Worm (Caenorhabditis elegans) whole organism, dauer: ENCODE results near the gene pqn-71.

Source experiments
- unc-62 ChIP-seq: sonication (generic microtip); optimal IDR thresholded peaks from 2 replicates; lab custom pipeline; 2017; ENCODE audit warnings: missing biosample characterization, missing genetic modification reagents, missing genetic modification characterization

pqn-71 gene

DNA sequence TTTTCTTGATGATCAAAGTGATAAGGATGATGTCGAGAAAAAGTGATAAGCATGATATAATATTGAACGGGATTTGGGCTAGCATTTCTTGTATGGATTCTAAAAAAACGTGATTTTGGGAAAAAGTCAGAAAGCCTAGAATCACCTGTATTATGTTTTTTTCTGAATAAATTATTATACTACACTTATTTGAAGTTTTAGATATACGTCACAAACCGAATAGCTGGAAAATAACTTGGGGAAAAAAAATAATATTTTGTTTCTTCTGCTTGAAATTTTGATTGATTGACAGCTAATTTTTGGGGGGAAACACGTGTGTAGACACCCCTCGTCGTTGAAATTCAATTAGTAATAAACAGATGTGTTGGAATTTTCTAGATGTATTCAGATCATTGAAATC, 27.0 kb downstream of the pqn-71 start, which contains the start of gene str-264:
str-264 (minus strand) TSS at position 101 of the 400 bp plus-strand sequence.
- no peak for TF ChIP-seq unc-62 (GFP tag; lab: Kevin White, UChicago)

DNA sequence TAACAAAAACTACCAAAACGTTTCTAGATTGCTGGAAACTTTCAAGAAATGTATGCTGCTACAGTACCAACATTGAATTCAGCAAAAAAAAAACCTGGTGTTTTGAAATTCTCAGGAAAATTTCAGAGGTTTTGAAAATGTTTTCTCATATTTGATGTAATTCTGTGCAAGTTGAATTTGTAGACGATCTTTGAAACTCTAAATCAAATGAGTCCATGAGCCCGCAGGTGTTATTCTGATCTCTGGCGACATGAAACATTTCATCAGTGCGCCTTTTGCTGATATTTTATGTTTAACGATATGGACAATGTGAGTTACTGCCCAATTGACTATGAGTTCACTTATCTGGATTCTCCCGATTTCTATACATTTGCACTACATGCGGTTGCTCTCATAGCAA, 28.2 kb downstream of the pqn-71 start, which contains the start of gene srh-218:
srh-218 (plus strand) TSS at position 301 of the 400 bp plus-strand sequence.
- TF ChIP-seq unc-62 (GFP tag; lab: Kevin White, UChicago) = no peak

ce11 chrV:15495169-15495568, 29.7 kb downstream of the pqn-71 start, which contains the start of gene srh-219:
srh-219 (plus strand) TSS chrV:15495469.
- no peak for TF ChIP-seq unc-62 (GFP tag; lab: Kevin White, UChicago)

DNA sequence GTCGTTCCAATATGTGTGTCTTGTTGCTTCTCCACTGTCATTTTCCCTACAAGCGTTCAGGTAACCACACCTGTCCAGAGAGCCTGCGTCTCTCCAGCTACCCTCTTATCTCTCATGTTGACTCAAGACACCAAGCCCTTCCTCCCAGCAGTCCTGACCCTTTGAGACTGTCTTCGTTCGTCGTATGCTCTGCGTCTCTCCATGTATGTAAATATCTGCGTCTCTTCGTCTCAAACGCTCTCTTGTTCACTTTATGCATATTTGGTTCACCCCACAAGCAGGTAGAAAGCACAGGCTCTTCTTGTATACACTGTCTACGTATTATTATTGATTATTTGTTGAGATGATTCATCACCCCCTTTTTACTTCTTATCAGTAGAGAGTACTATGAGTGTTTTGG, 32.3 kb downstream of the pqn-71 start:
- TF ChIP-seq unc-62 (GFP tag; lab: Kevin White, UChicago) = no peak

DNA sequence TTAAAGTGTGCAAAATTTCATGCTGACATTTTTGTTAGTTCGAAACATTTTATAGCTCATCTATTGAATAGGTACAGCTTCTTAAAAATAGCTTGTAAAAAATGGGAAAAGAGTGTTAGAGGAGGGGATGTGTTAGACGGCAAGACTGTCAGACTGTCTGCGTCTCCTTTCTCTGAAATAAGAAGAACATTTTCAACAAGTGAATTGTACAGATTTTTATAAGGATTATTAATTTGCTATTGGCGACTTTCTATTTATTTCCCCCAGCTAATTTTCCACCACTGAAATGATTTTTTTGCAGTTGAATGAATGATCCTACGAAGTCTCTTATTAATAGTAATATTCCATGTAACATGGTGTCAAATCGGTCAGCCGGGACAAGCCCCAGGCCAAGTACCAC, 33.0 kb downstream of the pqn-71 start, which contains the start of gene C06B8.7:
C06B8.7 (plus strand) TSS at position 301 of the 400 bp plus-strand sequence.
- no peak for TF ChIP-seq unc-62 (GFP tag; lab: Kevin White, UChicago)

ce11 chrV:15499099-15499498, 33.6 kb downstream of the pqn-71 start:
- TF ChIP-seq unc-62 (GFP tag; lab: Kevin White, UChicago) = no peak

DNA sequence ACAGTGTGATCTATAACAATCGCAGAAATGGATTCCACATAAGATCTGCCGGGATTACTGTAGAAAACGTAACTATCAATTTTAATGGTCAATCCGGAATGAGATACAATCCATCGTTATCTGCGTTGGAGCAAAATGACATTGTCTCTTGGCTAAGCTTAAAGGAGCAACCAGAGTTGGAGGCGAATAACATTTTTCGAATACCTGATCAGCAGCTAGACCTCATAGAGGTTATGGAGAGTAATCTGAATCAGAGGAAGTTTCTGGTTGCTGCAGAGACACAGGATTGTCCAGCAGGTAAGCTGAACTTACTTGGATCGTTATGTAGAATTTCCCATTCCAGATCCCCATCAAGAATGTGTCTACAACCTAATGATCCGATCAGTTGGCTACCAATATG, 38.1 kb downstream of the pqn-71 start:
- TF ChIP-seq unc-62 (GFP tag; lab: Kevin White, UChicago) = no peak

DNA sequence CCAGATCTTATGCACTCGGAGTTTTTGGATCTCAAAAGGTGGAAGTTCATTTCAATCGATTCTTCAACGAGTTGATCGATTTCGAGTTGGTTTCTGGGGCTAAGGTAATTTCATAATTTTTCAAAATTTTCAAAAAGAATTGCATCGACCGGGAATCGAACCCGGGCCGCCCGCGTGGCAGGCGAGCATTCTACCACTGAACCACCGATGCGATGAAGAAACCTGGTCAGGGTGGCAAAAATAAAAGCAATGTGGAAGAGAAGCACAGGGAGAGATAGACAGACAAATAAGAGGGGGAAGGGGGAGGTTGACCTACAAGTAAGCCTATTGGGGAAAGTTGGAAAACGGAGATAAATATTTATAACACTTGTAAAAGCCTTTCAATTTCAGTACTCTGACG, 39.6 kb downstream of the pqn-71 start:
- TF ChIP-seq unc-62 (GFP tag; lab: Kevin White, UChicago) = no peak

ce11 chrV:15511613-15512216, 46.2 kb downstream of the pqn-71 start, which contains the start of gene rpl-38:
rpl-38 (plus strand) TSS chrV:15512166.
- TF ChIP-seq unc-62 (GFP tag; lab: Kevin White, UChicago) = no peak

ce11 chrV:15512856-15513756, 47.6 kb downstream of the pqn-71 start:
- no peak for TF ChIP-seq unc-62 (GFP tag; lab: Kevin White, UChicago)

DNA sequence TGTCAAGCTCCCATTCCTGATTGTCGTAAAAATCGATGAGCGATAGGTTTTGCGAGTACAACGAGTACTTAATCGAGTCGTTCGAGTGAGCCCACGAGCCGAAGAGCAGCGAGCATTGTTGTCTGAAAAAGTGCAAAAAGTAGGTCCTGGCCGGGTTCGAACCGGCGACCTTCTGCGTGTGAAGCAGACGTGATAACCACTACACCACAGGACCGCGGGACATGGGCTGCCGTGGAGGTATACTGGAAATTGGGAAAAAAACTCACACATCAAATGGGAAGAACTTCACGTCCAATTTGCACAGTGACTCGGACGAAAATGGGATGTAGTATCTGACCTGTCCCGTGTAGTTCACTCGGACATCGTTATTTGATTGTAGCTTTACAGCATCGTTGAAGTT, 49.9 kb downstream of the pqn-71 start:
- TF ChIP-seq unc-62 (GFP tag; lab: Kevin White, UChicago) = no peak

- TF ChIP-seq unc-62 (GFP tag; lab: Kevin White, UChicago) = no peak
These were observed 51.0 kb downstream of the pqn-71 start for ce11 chrV:15516476-15516875.
